Worm (Caenorhabditis elegans): ENCODE results near the gene dmsr-15.

DNA sequence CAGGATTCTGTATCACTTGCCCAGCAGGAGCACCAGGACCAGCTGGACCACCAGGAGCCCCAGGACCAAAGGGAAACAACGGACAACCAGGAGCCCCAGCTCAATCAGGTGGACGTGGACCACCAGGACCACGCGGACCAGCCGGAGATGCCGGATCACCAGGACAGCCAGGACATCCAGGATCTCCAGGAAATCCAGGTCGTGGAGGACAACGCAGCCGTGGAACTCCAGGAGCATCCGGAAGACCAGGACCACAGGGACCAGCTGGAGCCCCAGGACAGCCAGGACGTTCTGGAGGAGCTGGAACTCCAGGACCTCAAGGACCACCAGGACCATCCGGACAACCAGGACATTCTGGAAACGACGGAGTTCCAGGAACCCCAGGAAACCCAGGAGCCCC lies 7.3 kb upstream of the dmsr-15 start:
- no peak for TF ChIP-seq unc-62 (GFP tag; optimal IDR thresholded peaks at IDR 0.05)
- TF ChIP-seq pag-3 (tag; optimal IDR thresholded peaks at IDR 0.05; ENCODE audit: borderline replicate concordance, insufficient read depth), result no peak
- no peak for TF ChIP-seq nhr-12 (tag; optimal IDR thresholded peaks at IDR 0.05)
- no peak for TF ChIP-seq jun-1 (tag; optimal IDR thresholded peaks at IDR 0.05)
- no peak for TF ChIP-seq elt-3 (tag; optimal IDR thresholded peaks at IDR 0.05)

All from whole organism, L1 larva.